Fruit fly (Drosophila melanogaster) whole organism, wandering third instar larva: ENCODE results near the gene Jhbp13.

Source experiments
- CG9705 ChIP-seq: fragments of 200-800 bp; sonication (Bioruptor generic); optimal IDR thresholded peaks from 2 replicates; lab custom pipeline; 2018; ENCODE audit warnings: missing biosample characterization, mild to moderate bottlenecking, missing genetic modification characterization
- CrebA ChIP-seq: fragments of 200-800 bp; sonication (Bioruptor generic); optimal IDR thresholded peaks from 2 replicates; lab custom pipeline; 2016; ENCODE audit warnings: missing biosample characterization, mild to moderate bottlenecking, missing genetic modification characterization, borderline replicate concordance
- Dfd ChIP-seq: fragments of >200 bp; optimal IDR thresholded peaks from 2 replicates; lab custom pipeline; 2017; ENCODE audit warnings: missing biosample characterization, missing genetic modification characterization
- Dif ChIP-seq: fragments of 200-275, 200-300 bp; sonication (Bioruptor generic); optimal IDR thresholded peaks from 2 replicates; lab custom pipeline; 2018; ENCODE audit warnings: missing biosample characterization, missing genetic modification characterization; ENCODE audit not compliant: partially characterized antibody
- HLH106 ChIP-seq: fragments of 200-800 bp; optimal IDR thresholded peaks from 3 replicates; lab custom pipeline; 2019; ENCODE audit warnings: missing biosample characterization, mild to moderate bottlenecking, missing genetic modification characterization, moderate library complexity
- Hnf4 ChIP-seq: fragments of 200-800 bp; sonication (Bioruptor generic); optimal IDR thresholded peaks from 2 replicates; lab custom pipeline; 2016; ENCODE audit warnings: missing biosample characterization, mild to moderate bottlenecking, missing genetic modification characterization
- Hr83 ChIP-seq: fragments of 200-300 bp; sonication (Bioruptor generic); optimal IDR thresholded peaks from 2 replicates; lab custom pipeline; 2016; ENCODE audit warnings: missing biosample characterization, mild to moderate bottlenecking, missing genetic modification characterization, moderate library complexity; ENCODE audit not compliant: poor library complexity, severe bottlenecking
- Jra ChIP-seq: sonication (Bioruptor generic); optimal IDR thresholded peaks from 2 replicates; lab custom pipeline; 2016; ENCODE audit warnings: missing biosample characterization, missing genetic modification characterization
- Mio ChIP-seq: sonication (Bioruptor generic); optimal IDR thresholded peaks from 2 replicates; lab custom pipeline; 2016; ENCODE audit warnings: missing biosample characterization, missing genetic modification characterization
- OdsH ChIP-seq: fragments of 200-800 bp; sonication (Bioruptor generic); optimal IDR thresholded peaks from 2 replicates; lab custom pipeline; 2016; ENCODE audit warnings: missing biosample characterization, mild to moderate bottlenecking, missing genetic modification characterization
- Rel ChIP-seq, 2 experiments: fragments of 200-800 bp; sonication (Bioruptor generic) in 1 of 2; optimal IDR thresholded peaks; 2 replicates in 1 of 2; 3 replicates in 1 of 2; lab custom pipeline; 2016 to 2019; ENCODE audit warnings: mild to moderate bottlenecking in 2 of 2, missing biosample characterization in 2 of 2, missing genetic modification characterization in 2 of 2, moderate library complexity in 1 of 2
- Sp1 ChIP-seq: fragments of 200-800 bp; sonication (Bioruptor generic); optimal IDR thresholded peaks from 3 replicates; lab custom pipeline; 2019; ENCODE audit warnings: missing biosample characterization, mild to moderate bottlenecking, missing genetic modification characterization, moderate library complexity
- Vsx2 ChIP-seq: fragments of 200-300, 225-300 bp; sonication (Bioruptor generic); optimal IDR thresholded peaks from 2 replicates; lab custom pipeline; 2018; ENCODE audit warnings: missing biosample characterization, missing genetic modification characterization; ENCODE audit not compliant: partially characterized antibody
- br ChIP-seq: fragments of 200-800 bp; sonication (Bioruptor generic); optimal IDR thresholded peaks from 2 replicates; lab custom pipeline; 2016; ENCODE audit warnings: missing biosample characterization, missing genetic modification characterization
- dl ChIP-seq, 2 experiments: fragments of 175-275, 200-275 bp in 1 of 2; fragments of 200-275 bp in 1 of 2; sonication (Bioruptor generic); optimal IDR thresholded peaks; lab custom pipeline; 2018; ENCODE audit warnings: mild to moderate bottlenecking in 2 of 2, missing biosample characterization in 2 of 2, missing genetic modification characterization in 2 of 2, moderate library complexity in 2 of 2; ENCODE audit not compliant: partially characterized antibody in 2 of 2, insufficient read depth in 1 of 2
- dmrt93B ChIP-seq: fragments of 200-800 bp; sonication (Bioruptor generic); optimal IDR thresholded peaks from 2 replicates; lab custom pipeline; 2018; ENCODE audit warnings: missing biosample characterization, mild to moderate bottlenecking, missing genetic modification characterization
- dsf ChIP-seq: sonication (Bioruptor generic); optimal IDR thresholded peaks from 2 replicates; lab custom pipeline; 2016; ENCODE audit warnings: missing biosample characterization, missing genetic modification characterization, borderline replicate concordance
- ey ChIP-seq: fragments of 200-800 bp; sonication (Bioruptor generic); optimal IDR thresholded peaks from 2 replicates; lab custom pipeline; 2016; ENCODE audit warnings: missing biosample characterization, missing genetic modification characterization
- foxo ChIP-seq, 2 experiments: fragments of 200-800 bp; sonication (Bioruptor generic); optimal IDR thresholded peaks; 2 replicates in 1 of 2; 3 replicates in 1 of 2; lab custom pipeline; 2016 to 2017; ENCODE audit warnings: missing biosample characterization in 2 of 2, missing genetic modification characterization in 2 of 2
- h ChIP-seq: fragments of 200-800 bp; sonication (Bioruptor generic); optimal IDR thresholded peaks from 3 replicates; lab custom pipeline; 2016; ENCODE audit warnings: missing biosample characterization, mild to moderate bottlenecking, missing genetic modification characterization
- jim ChIP-seq: fragments of 175-275, 200-325 bp; sonication (Bioruptor generic); optimal IDR thresholded peaks from 2 replicates; lab custom pipeline; 2016; ENCODE audit warnings: missing biosample characterization, mild to moderate bottlenecking, missing genetic modification characterization
- pan ChIP-seq: fragments of >200 bp; optimal IDR thresholded peaks from 2 replicates; lab custom pipeline; 2017
- psq ChIP-seq: fragments of 200-800 bp; sonication (Bioruptor generic); optimal IDR thresholded peaks from 3 replicates; lab custom pipeline; 2017; ENCODE audit warnings: missing biosample characterization, mild to moderate bottlenecking, missing genetic modification characterization, moderate library complexity
- rgr ChIP-seq: fragments of 200-800 bp; sonication (Bioruptor generic); optimal IDR thresholded peaks from 3 replicates; lab custom pipeline; 2016; ENCODE audit warnings: missing biosample characterization, mild to moderate bottlenecking, missing genetic modification characterization
- sage ChIP-seq: fragments of 200-800 bp; sonication (Bioruptor generic); optimal IDR thresholded peaks from 2 replicates; lab custom pipeline; 2016; ENCODE audit warnings: missing biosample characterization, mild to moderate bottlenecking, missing genetic modification characterization
- sv ChIP-seq: fragments of 200-800 bp; sonication (Bioruptor generic); optimal IDR thresholded peaks from 3 replicates; lab custom pipeline; 2016; ENCODE audit warnings: missing biosample characterization, missing genetic modification characterization
- tai ChIP-seq: sonication (Bioruptor generic); optimal IDR thresholded peaks from 2 replicates; lab custom pipeline; 2016; ENCODE audit warnings: missing biosample characterization, missing genetic modification characterization
- usp ChIP-seq: fragments of >200 bp; optimal IDR thresholded peaks from 2 replicates; lab custom pipeline; 2017; ENCODE audit warnings: missing biosample characterization, missing genetic modification characterization
- woc ChIP-seq: sonication (Bioruptor generic); optimal IDR thresholded peaks from 2 replicates; lab custom pipeline; 2016; ENCODE audit warnings: missing biosample characterization, mild to moderate bottlenecking, missing genetic modification characterization

Jhbp13 gene

DNA sequence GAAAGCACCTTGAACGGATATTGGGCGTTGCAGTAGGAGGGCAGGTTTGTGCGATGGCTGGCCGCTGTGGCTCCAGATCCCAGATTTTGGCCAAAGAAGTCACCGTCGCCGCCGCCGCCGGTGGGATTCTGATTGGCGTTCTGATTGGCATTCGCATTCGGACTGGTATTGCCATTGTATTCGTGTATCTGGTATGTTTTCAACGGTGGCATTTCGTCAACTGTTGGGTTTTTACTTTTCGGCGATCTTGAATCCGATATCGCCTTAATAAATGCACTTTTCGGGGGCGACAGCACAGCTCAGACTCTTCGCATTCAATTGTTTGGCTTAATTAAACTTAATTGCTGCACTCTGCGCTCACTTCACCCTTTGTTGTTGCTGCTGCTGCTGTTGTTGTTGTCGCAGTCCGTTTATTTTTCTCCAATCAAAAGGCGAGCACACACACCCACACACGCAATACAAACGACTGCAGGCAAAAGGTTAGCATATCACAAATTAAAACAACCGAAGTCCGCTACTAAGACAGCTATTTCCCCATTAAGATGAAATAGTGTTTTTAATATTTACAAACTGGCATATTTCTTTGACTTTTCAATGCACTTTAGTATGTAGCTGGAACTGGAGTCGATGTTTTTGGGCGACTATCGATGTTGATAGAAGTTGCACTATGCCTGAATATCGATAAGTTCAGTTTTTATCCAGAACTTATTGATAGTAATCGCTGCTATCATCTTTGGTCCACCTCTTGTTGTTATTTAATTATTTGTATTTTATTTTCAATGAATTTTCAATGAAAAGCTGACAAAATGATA is 20.3 kb upstream of the Jhbp13 start, which contains the start of the genes CG9426 and mRF1 (continued):
- no peak for TF ChIP-seq sv (GFP tag; lab: Kevin White, UChicago)
- TF ChIP-seq Mio (GFP tag; lab: Kevin White, UChicago) = no peak
- TF ChIP-seq HLH106 (tag; lab: Kevin White, UChicago) = peak; percentile 20
- no peak for TF ChIP-seq dl (GFP tag; optimal IDR thresholded peaks at IDR 0.05; lab: Kevin White, UChicago; ENCODE audit: insufficient read depth in 1 of 2, partially characterized antibody in 2 of 2)
- TF ChIP-seq Rel (GFP tag; optimal IDR thresholded peaks at IDR 0.05; lab: Kevin White, UChicago) = no peak
- TF ChIP-seq Rel (tag; optimal IDR thresholded peaks at IDR 0.05; lab: Kevin White, UChicago) = peak; percentile 1
- TF ChIP-seq Hnf4 (GFP tag; lab: Kevin White, UChicago) = peak; percentile 79
- no peak for TF ChIP-seq foxo (GFP tag; optimal IDR thresholded peaks at IDR 0.05; lab: Kevin White, UChicago)
- TF ChIP-seq pan (lab: Kevin White, UChicago) = no peak
- TF ChIP-seq h = peak; percentile 55
- TF ChIP-seq psq = peak; percentile 15
- TF ChIP-seq woc (GFP tag; lab: Kevin White, UChicago) = no peak
- no peak for TF ChIP-seq ey (GFP tag; lab: Kevin White, UChicago)
- peak; percentile 37 for TF ChIP-seq Jra

DNA sequence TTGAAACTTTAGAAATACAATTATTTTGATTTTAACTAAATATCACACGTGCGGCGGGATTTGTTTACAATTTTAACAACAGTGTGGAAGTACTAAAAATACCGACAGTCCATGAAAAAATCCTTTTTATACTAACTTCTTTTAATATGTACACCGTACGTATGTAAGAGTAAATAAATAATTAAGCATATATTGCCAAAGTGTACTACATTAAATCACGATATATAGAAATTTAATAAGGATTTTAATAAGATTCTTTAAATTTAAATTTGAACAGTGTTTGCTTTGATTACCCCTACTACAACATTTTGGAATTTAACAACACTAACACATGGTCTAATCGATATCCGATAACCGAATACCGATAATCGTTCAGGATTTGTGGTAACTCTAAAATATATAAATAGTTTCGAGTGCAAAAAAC is 17.6 kb upstream of the Jhbp13 start, which contains the start of the genes Ski6 and CG16812:
Gene Ski6 (minus strand): TSS at position 205 of the 424 bp plus-strand sequence.
Gene CG16812 (plus strand): TSS at position 363 of the 424 bp plus-strand sequence.
- TF ChIP-seq h (peak; percentile 73), Jra (no peak), OdsH (peak; percentile 70), sv (GFP tag; lab: Kevin White, UChicago) (peak; percentile 31), Sp1 (no peak), ey (GFP tag; lab: Kevin White, UChicago) (peak; percentile 46), sage (GFP tag; lab: Kevin White, UChicago) (peak; percentile 51), Hr83 (GFP tag; lab: Kevin White, UChicago) (peak; percentile 36), CG9705 (GFP tag; lab: Kevin White, UChicago) (peak; percentile 40), HLH106 (tag; lab: Kevin White, UChicago) (peak; percentile 79)

DNA sequence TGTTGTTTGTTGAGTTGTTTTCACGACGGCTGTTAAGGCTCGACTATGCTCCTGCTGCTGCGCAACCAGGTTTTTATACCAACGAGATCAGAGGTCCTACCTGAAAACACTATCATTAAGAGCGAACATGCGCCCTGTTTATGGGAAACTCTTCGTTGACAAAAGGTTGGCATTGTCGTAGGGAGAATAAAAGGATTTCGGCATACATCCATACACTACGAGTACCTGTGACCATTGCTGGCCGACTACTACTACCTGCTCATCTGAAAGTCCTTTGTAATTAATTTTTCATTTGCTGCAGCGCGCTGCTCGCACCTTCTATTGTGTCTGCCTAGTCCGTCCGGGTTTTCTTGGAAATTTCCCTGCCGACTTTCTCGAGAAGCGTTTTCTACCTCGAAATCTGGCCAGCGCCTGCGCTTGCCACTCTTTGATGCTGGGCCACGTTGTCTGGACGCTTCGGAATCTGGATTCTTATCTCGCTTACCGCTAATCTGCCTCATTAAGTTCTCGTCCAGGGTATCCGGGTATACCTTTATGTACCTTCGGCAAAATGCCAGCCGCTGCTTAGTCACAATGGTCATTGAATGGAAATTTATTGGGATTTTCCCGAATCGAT is 14.5 kb upstream of the Jhbp13 start, which contains the start of gene CG15480:
Gene CG15480 (minus strand): TSS at position 51 of the 616 bp plus-strand sequence.
- no peak for TF ChIP-seq tai (GFP tag; lab: Kevin White, UChicago)
- no peak for TF ChIP-seq foxo (GFP tag; optimal IDR thresholded peaks at IDR 0.05; lab: Kevin White, UChicago)
- no peak for TF ChIP-seq Dfd (GFP tag; lab: Kevin White, UChicago)
- TF ChIP-seq sv (GFP tag; lab: Kevin White, UChicago) = no peak

DNA sequence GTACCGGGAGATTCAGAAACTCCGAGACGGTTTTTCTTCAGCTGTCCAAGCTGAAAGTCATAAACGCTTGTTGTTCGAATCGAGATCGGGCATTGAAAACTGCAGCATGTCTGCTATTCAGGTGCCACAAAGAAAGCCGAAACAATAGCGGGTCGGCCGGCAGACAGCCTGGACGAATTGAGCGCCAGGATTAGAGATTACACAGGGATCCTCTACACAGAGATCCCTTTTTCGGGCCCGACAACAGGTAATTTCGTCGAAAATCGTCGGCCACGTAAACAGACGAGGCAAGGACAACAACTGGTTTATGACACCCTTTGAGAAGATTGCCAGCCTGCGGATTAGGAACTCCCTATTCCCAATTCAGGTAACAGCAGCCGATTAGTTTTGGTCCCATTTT is 12.5 kb upstream of the Jhbp13 start, which contains the start of gene CG16813:
Gene CG16813 (plus strand): TSS at position 288 of the 400 bp plus-strand sequence.
- TF ChIP-seq Vsx2 (GFP tag; lab: Kevin White, UChicago) (no peak), HLH106 (tag; lab: Kevin White, UChicago) (no peak), Hr83 (GFP tag; lab: Kevin White, UChicago) (no peak), Dif (GFP tag; lab: Kevin White, UChicago) (no peak), dsf (no peak), jim (no peak), Dfd (GFP tag; lab: Kevin White, UChicago) (no peak), usp (GFP tag; lab: Kevin White, UChicago) (no peak), h (no peak), CrebA (no peak), CG9705 (GFP tag; lab: Kevin White, UChicago) (no peak), br (GFP tag; lab: Kevin White, UChicago) (no peak), rgr (GFP tag; lab: Kevin White, UChicago) (no peak), Mio (GFP tag; lab: Kevin White, UChicago) (no peak), sage (GFP tag; lab: Kevin White, UChicago) (no peak), OdsH (no peak), dmrt93B (GFP tag; lab: Kevin White, UChicago) (no peak)
